Fruit fly (Drosophila melanogaster) whole organism, wandering third instar larva: ENCODE measurements around the gene Tis11.
A peak's percentile ranks its signal among the peaks of the same experiment; 100 is the strongest.

ENCODE experiments used
- Abd-B ChIP-seq: fragments of >200 bp; optimal IDR thresholded peaks from 2 replicates; lab custom pipeline; 2017; ENCODE audit warnings: missing biosample characterization, missing genetic modification characterization
- CG32264 ChIP-seq: fragments of 200-800 bp; sonication (Bioruptor generic); optimal IDR thresholded peaks from 2 replicates; lab custom pipeline; 2016; ENCODE audit warnings: missing biosample characterization, missing genetic modification characterization
- CG9705 ChIP-seq: fragments of 200-800 bp; sonication (Bioruptor generic); optimal IDR thresholded peaks from 2 replicates; lab custom pipeline; 2018; ENCODE audit warnings: missing biosample characterization, mild to moderate bottlenecking, missing genetic modification characterization
- CrebA ChIP-seq: fragments of 200-800 bp; sonication (Bioruptor generic); optimal IDR thresholded peaks from 2 replicates; lab custom pipeline; 2016; ENCODE audit warnings: missing biosample characterization, mild to moderate bottlenecking, missing genetic modification characterization, borderline replicate concordance
- Dfd ChIP-seq: fragments of >200 bp; optimal IDR thresholded peaks from 2 replicates; lab custom pipeline; 2017; ENCODE audit warnings: missing biosample characterization, missing genetic modification characterization
- Dif ChIP-seq: fragments of 200-275, 200-300 bp; sonication (Bioruptor generic); optimal IDR thresholded peaks from 2 replicates; lab custom pipeline; 2018; ENCODE audit warnings: missing biosample characterization, missing genetic modification characterization; ENCODE audit not compliant: partially characterized antibody
- GATAd ChIP-seq: sonication (Bioruptor generic); optimal IDR thresholded peaks from 2 replicates; lab custom pipeline; 2016; ENCODE audit warnings: missing biosample characterization, missing genetic modification characterization
- HLH106 ChIP-seq: fragments of 200-800 bp; optimal IDR thresholded peaks from 3 replicates; lab custom pipeline; 2019; ENCODE audit warnings: missing biosample characterization, mild to moderate bottlenecking, missing genetic modification characterization, moderate library complexity
- Hnf4 ChIP-seq: fragments of 200-800 bp; sonication (Bioruptor generic); optimal IDR thresholded peaks from 2 replicates; lab custom pipeline; 2016; ENCODE audit warnings: missing biosample characterization, mild to moderate bottlenecking, missing genetic modification characterization
- Hr78 ChIP-seq: fragments of >200 bp; optimal IDR thresholded peaks from 2 replicates; lab custom pipeline; 2017; ENCODE audit warnings: missing biosample characterization, missing genetic modification characterization
- Hr83 ChIP-seq: fragments of 200-300 bp; sonication (Bioruptor generic); optimal IDR thresholded peaks from 2 replicates; lab custom pipeline; 2016; ENCODE audit warnings: missing biosample characterization, mild to moderate bottlenecking, missing genetic modification characterization, moderate library complexity; ENCODE audit not compliant: poor library complexity, severe bottlenecking
- Jra ChIP-seq: sonication (Bioruptor generic); optimal IDR thresholded peaks from 2 replicates; lab custom pipeline; 2016; ENCODE audit warnings: missing biosample characterization, missing genetic modification characterization
- Mio ChIP-seq: sonication (Bioruptor generic); optimal IDR thresholded peaks from 2 replicates; lab custom pipeline; 2016; ENCODE audit warnings: missing biosample characterization, missing genetic modification characterization
- Myc ChIP-seq: fragments of >200 bp; optimal IDR thresholded peaks from 2 replicates; lab custom pipeline; 2017
- N ChIP-seq: fragments of >200 bp; optimal IDR thresholded peaks from 2 replicates; lab custom pipeline; 2018; ENCODE audit warnings: missing biosample characterization, missing external identifiers, missing genetic modification characterization
- OdsH ChIP-seq: fragments of 200-800 bp; sonication (Bioruptor generic); optimal IDR thresholded peaks from 2 replicates; lab custom pipeline; 2016; ENCODE audit warnings: missing biosample characterization, mild to moderate bottlenecking, missing genetic modification characterization
- Rel ChIP-seq, 2 experiments: fragments of 200-800 bp; sonication (Bioruptor generic) in 1 of 2; optimal IDR thresholded peaks; 2 replicates in 1 of 2; 3 replicates in 1 of 2; lab custom pipeline; 2016 to 2019; ENCODE audit warnings: mild to moderate bottlenecking in 2 of 2, missing biosample characterization in 2 of 2, missing genetic modification characterization in 2 of 2, moderate library complexity in 1 of 2
- Sp1 ChIP-seq: fragments of 200-800 bp; sonication (Bioruptor generic); optimal IDR thresholded peaks from 3 replicates; lab custom pipeline; 2019; ENCODE audit warnings: missing biosample characterization, mild to moderate bottlenecking, missing genetic modification characterization, moderate library complexity
- Vsx2 ChIP-seq: fragments of 200-300, 225-300 bp; sonication (Bioruptor generic); optimal IDR thresholded peaks from 2 replicates; lab custom pipeline; 2018; ENCODE audit warnings: missing biosample characterization, missing genetic modification characterization; ENCODE audit not compliant: partially characterized antibody
- br ChIP-seq: fragments of 200-800 bp; sonication (Bioruptor generic); optimal IDR thresholded peaks from 2 replicates; lab custom pipeline; 2016; ENCODE audit warnings: missing biosample characterization, missing genetic modification characterization
- brk ChIP-seq: fragments of 200-800 bp; sonication (Bioruptor generic); optimal IDR thresholded peaks from 2 replicates; lab custom pipeline; 2016; ENCODE audit warnings: missing biosample characterization, mild to moderate bottlenecking, missing genetic modification characterization
- dl ChIP-seq, 2 experiments: fragments of 175-275, 200-275 bp in 1 of 2; fragments of 200-275 bp in 1 of 2; sonication (Bioruptor generic); optimal IDR thresholded peaks; lab custom pipeline; 2018; ENCODE audit warnings: mild to moderate bottlenecking in 2 of 2, missing biosample characterization in 2 of 2, missing genetic modification characterization in 2 of 2, moderate library complexity in 2 of 2; ENCODE audit not compliant: partially characterized antibody in 2 of 2, insufficient read depth in 1 of 2
- dmrt93B ChIP-seq: fragments of 200-800 bp; sonication (Bioruptor generic); optimal IDR thresholded peaks from 2 replicates; lab custom pipeline; 2018; ENCODE audit warnings: missing biosample characterization, mild to moderate bottlenecking, missing genetic modification characterization
- dsf ChIP-seq: sonication (Bioruptor generic); optimal IDR thresholded peaks from 2 replicates; lab custom pipeline; 2016; ENCODE audit warnings: missing biosample characterization, missing genetic modification characterization, borderline replicate concordance
- ey ChIP-seq: fragments of 200-800 bp; sonication (Bioruptor generic); optimal IDR thresholded peaks from 2 replicates; lab custom pipeline; 2016; ENCODE audit warnings: missing biosample characterization, missing genetic modification characterization
- foxo ChIP-seq, 2 experiments: fragments of 200-800 bp; sonication (Bioruptor generic); optimal IDR thresholded peaks; 2 replicates in 1 of 2; 3 replicates in 1 of 2; lab custom pipeline; 2016 to 2017; ENCODE audit warnings: missing biosample characterization in 2 of 2, missing genetic modification characterization in 2 of 2
- fru ChIP-seq: fragments of 200-800 bp; sonication (Bioruptor generic); optimal IDR thresholded peaks from 3 replicates; lab custom pipeline; 2016; ENCODE audit warnings: missing biosample characterization, mild to moderate bottlenecking, missing genetic modification characterization
- h ChIP-seq: fragments of 200-800 bp; sonication (Bioruptor generic); optimal IDR thresholded peaks from 3 replicates; lab custom pipeline; 2016; ENCODE audit warnings: missing biosample characterization, mild to moderate bottlenecking, missing genetic modification characterization
- jim ChIP-seq: fragments of 175-275, 200-325 bp; sonication (Bioruptor generic); optimal IDR thresholded peaks from 2 replicates; lab custom pipeline; 2016; ENCODE audit warnings: missing biosample characterization, mild to moderate bottlenecking, missing genetic modification characterization
- lola ChIP-seq: fragments of >200 bp; optimal IDR thresholded peaks from 2 replicates; lab custom pipeline; 2017; ENCODE audit warnings: missing biosample characterization, missing genetic modification characterization
- pan ChIP-seq: fragments of >200 bp; optimal IDR thresholded peaks from 2 replicates; lab custom pipeline; 2017
- psq ChIP-seq: fragments of 200-800 bp; sonication (Bioruptor generic); optimal IDR thresholded peaks from 3 replicates; lab custom pipeline; 2017; ENCODE audit warnings: missing biosample characterization, mild to moderate bottlenecking, missing genetic modification characterization, moderate library complexity
- rgr ChIP-seq: fragments of 200-800 bp; sonication (Bioruptor generic); optimal IDR thresholded peaks from 3 replicates; lab custom pipeline; 2016; ENCODE audit warnings: missing biosample characterization, mild to moderate bottlenecking, missing genetic modification characterization
- sage ChIP-seq: fragments of 200-800 bp; sonication (Bioruptor generic); optimal IDR thresholded peaks from 2 replicates; lab custom pipeline; 2016; ENCODE audit warnings: missing biosample characterization, mild to moderate bottlenecking, missing genetic modification characterization
- sv ChIP-seq: fragments of 200-800 bp; sonication (Bioruptor generic); optimal IDR thresholded peaks from 3 replicates; lab custom pipeline; 2016; ENCODE audit warnings: missing biosample characterization, missing genetic modification characterization
- tai ChIP-seq: sonication (Bioruptor generic); optimal IDR thresholded peaks from 2 replicates; lab custom pipeline; 2016; ENCODE audit warnings: missing biosample characterization, missing genetic modification characterization
- usp ChIP-seq: fragments of >200 bp; optimal IDR thresholded peaks from 2 replicates; lab custom pipeline; 2017; ENCODE audit warnings: missing biosample characterization, missing genetic modification characterization
- woc ChIP-seq: sonication (Bioruptor generic); optimal IDR thresholded peaks from 2 replicates; lab custom pipeline; 2016; ENCODE audit warnings: missing biosample characterization, mild to moderate bottlenecking, missing genetic modification characterization

The Tis11 gene

DNA sequence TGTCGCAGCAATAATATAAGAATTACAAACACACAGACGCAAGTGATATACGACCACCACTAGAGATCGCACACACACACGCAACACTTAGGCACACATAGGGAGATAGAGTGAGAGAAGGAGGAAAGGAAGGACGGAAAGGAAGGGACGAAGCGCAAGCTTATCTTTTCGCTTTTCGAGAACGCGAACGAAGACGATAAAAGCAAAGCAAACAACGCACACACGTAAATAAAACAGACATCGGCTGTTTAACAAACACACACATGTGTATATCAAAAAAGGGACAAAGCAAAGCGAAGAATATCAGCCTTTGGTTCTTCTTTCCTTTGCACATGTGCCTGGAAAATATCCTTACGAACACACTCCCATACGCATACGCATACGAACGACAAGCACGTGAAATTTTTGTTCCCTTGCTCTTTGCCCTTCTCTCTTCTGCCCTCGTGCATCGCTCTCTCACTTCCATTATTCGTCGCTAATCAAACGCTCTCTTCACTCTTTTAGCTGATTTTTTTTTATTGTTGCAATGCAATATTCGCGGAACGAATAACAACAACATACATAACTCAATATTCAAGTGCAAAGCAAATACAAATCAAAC lies 915 bp downstream of the Tis11 start:
- TF ChIP-seq Vsx2 (GFP tag; lab: Kevin White, UChicago) (no peak), tai (no peak), HLH106 (tag; lab: Kevin White, UChicago) (peak; percentile 1), Abd-B (GFP tag; lab: Kevin White, UChicago) (no peak), Sp1 (GFP tag; lab: Kevin White, UChicago) (peak; percentile 48), GATAd (GFP tag; lab: Kevin White, UChicago) (no peak), psq (GFP tag; lab: Kevin White, UChicago) (peak; percentile 96), CG32264 (GFP tag; lab: Kevin White, UChicago) (no peak), CrebA (GFP tag; lab: Kevin White, UChicago) (peak; percentile 57), Jra (GFP tag; lab: Kevin White, UChicago) (peak; percentile 56), Mio (no peak), Hnf4 (GFP tag; lab: Kevin White, UChicago) (peak; percentile 52), Rel (GFP tag; optimal IDR thresholded peaks at IDR 0.05; lab: Kevin White, UChicago) (peak; percentile 60), Rel (tag; optimal IDR thresholded peaks at IDR 0.05; lab: Kevin White, UChicago) (peak; percentile 70), usp (no peak), pan (lab: Kevin White, UChicago) (no peak), rgr (peak; percentile 50), dsf (GFP tag; lab: Kevin White, UChicago) (no peak), Hr78 (no peak), dmrt93B (GFP tag; lab: Kevin White, UChicago) (no peak), h (GFP tag; lab: Kevin White, UChicago) (peak; percentile 70), Hr83 (GFP tag; lab: Kevin White, UChicago) (peak; percentile 53), jim (GFP tag; lab: Kevin White, UChicago) (peak; percentile 9), Dfd (no peak), fru (peak; percentile 57), OdsH (GFP tag; lab: Kevin White, UChicago) (peak; percentile 33), sv (no peak), N (GFP tag; lab: Kevin White, UChicago) (peak; percentile 4), CG9705 (GFP tag; lab: Kevin White, UChicago) (no peak), woc (GFP tag; lab: Kevin White, UChicago) (peak; percentile 17), br (peak; percentile 13), sage (no peak), Myc (lab: Kevin White, UChicago) (no peak), brk (peak; percentile 31), lola (no peak), dl (GFP tag; optimal IDR thresholded peaks at IDR 0.05; lab: Kevin White, UChicago; ENCODE audit: insufficient read depth in 1 of 2, partially characterized antibody in 2 of 2) (no peak), foxo (GFP tag; optimal IDR thresholded peaks at IDR 0.05; lab: Kevin White, UChicago) (peak in 1 of 2 experiments; percentile 20), Dif (peak; percentile 31), ey (no peak)

DNA sequence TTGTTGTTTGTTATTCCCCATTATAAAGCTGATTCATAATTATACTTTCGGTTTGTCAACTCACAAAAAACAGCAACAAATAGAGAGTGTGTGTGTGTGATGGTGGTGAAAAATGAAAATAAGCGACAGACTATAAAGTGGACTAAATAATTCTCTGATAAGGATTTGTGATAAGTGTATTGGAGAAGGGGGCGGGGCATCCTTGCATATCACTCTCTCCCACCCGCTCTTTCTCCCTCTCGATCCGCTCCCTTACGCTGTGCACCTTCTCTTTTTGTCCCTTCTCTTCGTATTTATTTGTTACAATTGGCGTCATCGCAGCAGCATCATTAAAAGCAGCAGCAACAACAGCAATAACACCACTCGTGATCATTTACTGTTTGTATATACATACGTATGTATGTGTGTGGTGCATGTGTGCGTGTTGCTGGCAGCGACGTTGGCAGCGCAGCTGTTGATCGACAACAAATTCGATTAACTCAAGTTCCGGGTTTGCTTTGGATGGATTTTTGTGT lies 2.3 kb downstream of the Tis11 start:
- TF ChIP-seq foxo (GFP tag; optimal IDR thresholded peaks at IDR 0.05; lab: Kevin White, UChicago), result no peak
- peak; percentile 19 for TF ChIP-seq Dif
- no peak for TF ChIP-seq CG32264 (GFP tag; lab: Kevin White, UChicago)
- peak; percentile 17 for TF ChIP-seq h (GFP tag; lab: Kevin White, UChicago)
- TF ChIP-seq Rel (GFP tag; optimal IDR thresholded peaks at IDR 0.05; lab: Kevin White, UChicago), result no peak
- TF ChIP-seq Rel (tag; optimal IDR thresholded peaks at IDR 0.05; lab: Kevin White, UChicago), result peak; percentile 90
- TF ChIP-seq HLH106 (tag; lab: Kevin White, UChicago), result no peak
- peak; percentile 45 for TF ChIP-seq OdsH (GFP tag; lab: Kevin White, UChicago)
- peak; percentile 47 for TF ChIP-seq fru
- peak; percentile 12 for TF ChIP-seq ey
- peak; percentile 7 for TF ChIP-seq br
- TF ChIP-seq CrebA (GFP tag; lab: Kevin White, UChicago), result peak; percentile 48
- TF ChIP-seq dl (GFP tag; optimal IDR thresholded peaks at IDR 0.05; lab: Kevin White, UChicago; ENCODE audit: insufficient read depth in 1 of 2, partially characterized antibody in 2 of 2), result peak in 1 of 2 experiments; percentile 16
- TF ChIP-seq Abd-B (GFP tag; lab: Kevin White, UChicago), result no peak
- TF ChIP-seq psq (GFP tag; lab: Kevin White, UChicago), result peak; percentile 76
- peak; percentile 51 for TF ChIP-seq rgr
- TF ChIP-seq sv, result no peak
